Worm (Caenorhabditis elegans): ENCODE measurements around the gene srv-29.

Gene srv-29

DNA sequence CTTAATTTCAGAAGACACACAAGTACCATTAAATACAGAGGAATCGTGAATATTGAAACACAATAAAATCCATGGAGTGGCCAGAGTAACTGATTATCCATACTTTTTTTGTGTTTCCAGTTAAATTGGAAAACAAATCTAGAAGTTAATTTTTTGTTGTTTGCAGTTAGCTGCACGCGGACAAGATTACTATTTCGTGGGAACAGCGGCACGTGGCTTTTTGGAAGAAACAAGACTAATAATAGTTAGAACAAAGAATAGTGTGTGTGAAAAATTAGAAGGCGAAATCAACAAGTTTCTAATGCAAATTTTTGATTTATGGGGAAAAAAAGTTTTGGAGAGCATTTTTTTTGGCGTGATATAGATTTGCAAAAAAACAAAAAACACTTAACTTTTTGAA is at the start of gene srv-29:
Gene srv-29 (minus strand): TSS at position 101 of the 400 bp plus-strand sequence.
- TF ChIP-seq unc-62 (GFP tag; optimal IDR thresholded peaks at IDR 0.05 in 1 of 2) = no peak
- no peak for TF ChIP-seq unc-62 (tag; optimal IDR thresholded peaks at IDR 0.05)
- no peak for TF ChIP-seq F37D6.2 (tag; optimal IDR thresholded peaks at IDR 0.05)
- TF ChIP-seq ceh-20 (GFP tag; IDR thresholded peaks at IDR 0.05) = no peak
- no peak for TF ChIP-seq mdl-1 (tag; optimal IDR thresholded peaks at IDR 0.05)
- TF ChIP-seq dmd-9 (GFP tag; IDR thresholded peaks at IDR 0.05) = no peak

DNA sequence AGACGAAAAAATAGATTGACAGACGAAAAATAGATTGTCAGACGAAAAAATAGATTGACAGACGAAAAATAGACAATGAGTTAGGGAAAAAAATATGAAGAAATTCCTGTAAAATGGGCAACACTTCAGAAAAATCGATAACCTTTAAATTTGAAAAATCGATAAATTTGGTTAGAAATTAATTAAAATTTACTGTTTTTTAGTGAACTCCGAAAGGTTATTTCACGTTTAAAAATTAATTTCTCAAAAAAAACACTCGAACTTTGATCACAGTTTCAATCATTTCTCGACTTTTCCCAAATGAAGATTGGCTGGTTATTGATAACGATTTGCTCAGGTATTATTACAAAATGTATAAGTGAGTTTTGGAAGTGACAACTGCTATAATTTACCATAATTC is 41.0 kb upstream of the srv-29 start, which contains the start of gene csp-2:
Gene csp-2 (plus strand): TSS at position 301 of the 400 bp plus-strand sequence.
- TF ChIP-seq ama-1 (optimal IDR thresholded peaks at IDR 0.05) (no peak), daf-8 (GFP tag; IDR thresholded peaks at IDR 0.05) (no peak), pqm-1 (tag; optimal IDR thresholded peaks at IDR 0.05) (no peak), Y48G9A.11 (GFP tag; IDR thresholded peaks at IDR 0.05) (no peak), skn-1 (tag; optimal IDR thresholded peaks at IDR 0.05) (no peak), ceh-28 (tag; optimal IDR thresholded peaks at IDR 0.05) (peak; percentile 23), nhr-237 (tag; optimal IDR thresholded peaks at IDR 0.05) (no peak), ZK337.2 (GFP tag; IDR thresholded peaks at IDR 0.05) (no peak)

DNA sequence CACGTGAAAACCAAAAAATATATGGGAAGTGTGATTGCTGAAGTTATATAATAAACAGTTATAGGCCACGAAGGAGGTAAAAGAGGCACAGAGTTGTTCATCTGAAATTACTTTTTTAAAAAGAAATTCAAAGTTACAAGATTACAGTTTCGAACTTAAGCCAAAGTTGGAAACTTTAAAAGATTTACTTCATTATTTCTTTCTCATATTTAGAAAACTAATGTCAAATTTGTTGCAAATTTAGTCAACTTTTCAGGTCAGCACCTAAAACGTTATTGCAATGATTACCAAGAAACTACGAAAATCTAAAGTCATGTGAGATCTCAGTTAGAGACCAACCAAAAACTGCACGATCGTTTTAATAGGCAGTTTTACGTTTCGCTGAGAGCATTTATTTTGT is 37.2 kb upstream of the srv-29 start, which contains the start of gene srv-25:
Gene srv-25 (minus strand): TSS at position 101 of the 400 bp plus-strand sequence.
- TF ChIP-seq madf-9 (GFP tag; conservative IDR thresholded peaks at IDR 0.05) = no peak
- TF ChIP-seq nhr-6 (tag; optimal IDR thresholded peaks at IDR 0.05) = no peak
- no peak for TF ChIP-seq Y48G9A.11 (GFP tag; IDR thresholded peaks at IDR 0.05)
- TF ChIP-seq mxl-2 (GFP tag; conservative IDR thresholded peaks at IDR 0.05) = no peak
- TF ChIP-seq mes-2 (tag; optimal IDR thresholded peaks at IDR 0.05; ENCODE audit: poor library complexity, severe bottlenecking) = no peak
- TF ChIP-seq nhr-28 (tag; optimal IDR thresholded peaks at IDR 0.05) = no peak
- TF ChIP-seq daf-19 (GFP tag; conservative IDR thresholded peaks at IDR 0.05) = no peak
- no peak for TF ChIP-seq duxl-1 (tag; optimal IDR thresholded peaks at IDR 0.05; ENCODE audit: poor library complexity)
- no peak for TF ChIP-seq ceh-62 (tag; optimal IDR thresholded peaks at IDR 0.05)
- no peak for TF ChIP-seq mxl-3 (GFP tag; optimal IDR thresholded peaks at IDR 0.05)
- no peak for TF ChIP-seq ztf-11 (tag; optimal IDR thresholded peaks at IDR 0.05)
- TF ChIP-seq nhr-237 (tag; optimal IDR thresholded peaks at IDR 0.05) = no peak
- TF ChIP-seq lir-3 (tag; optimal IDR thresholded peaks at IDR 0.05) = no peak
- TF ChIP-seq F26F4.8 (GFP tag; conservative IDR thresholded peaks at IDR 0.05) = no peak
- no peak for TF ChIP-seq T20F7.1 (GFP tag; optimal IDR thresholded peaks at IDR 0.05)
- TF ChIP-seq daf-12 (tag; optimal IDR thresholded peaks at IDR 0.05) = no peak
- TF ChIP-seq unc-130 (GFP tag; optimal IDR thresholded peaks at IDR 0.05) = no peak
- no peak for TF ChIP-seq set-16 (GFP tag; IDR thresholded peaks at IDR 0.05)

DNA sequence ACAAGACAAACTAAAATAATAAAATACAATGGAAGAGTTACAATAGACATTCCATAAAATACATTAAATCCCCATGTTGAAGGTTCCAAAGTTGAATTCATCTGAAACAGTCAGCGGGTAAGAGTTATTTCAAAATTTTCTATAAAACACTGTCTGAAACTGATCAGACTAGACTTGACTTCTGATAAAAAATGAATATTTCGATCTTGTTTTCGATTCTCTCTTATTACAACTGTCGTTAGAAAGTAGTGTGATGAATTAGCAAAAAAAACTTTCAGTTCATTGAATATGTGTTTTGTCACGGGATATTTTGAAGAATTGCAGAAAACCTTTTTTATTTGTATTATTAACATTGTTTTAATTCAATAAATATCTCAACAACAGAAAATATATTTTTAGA is 35.4 kb upstream of the srv-29 start, which contains the start of gene srv-26:
Gene srv-26 (minus strand): TSS at position 101 of the 400 bp plus-strand sequence.
- TF ChIP-seq pha-4 (GFP tag; IDR thresholded peaks at IDR 0.05) = no peak
- TF ChIP-seq pha-4 (tag; optimal IDR thresholded peaks at IDR 0.05) = no peak
- TF ChIP-seq egl-27 (tag; optimal IDR thresholded peaks at IDR 0.05) = no peak
- no peak for TF ChIP-seq mes-2 (tag; optimal IDR thresholded peaks at IDR 0.05; ENCODE audit: poor library complexity, severe bottlenecking)
- no peak for TF ChIP-seq Y48G9A.11 (GFP tag; IDR thresholded peaks at IDR 0.05)
- no peak for TF ChIP-seq saeg-2 (GFP tag; IDR thresholded peaks at IDR 0.05)
- TF ChIP-seq nhr-10 (tag; optimal IDR thresholded peaks at IDR 0.05) = no peak
- TF ChIP-seq fkh-10 (GFP tag; optimal IDR thresholded peaks at IDR 0.05) = no peak
- no peak for TF ChIP-seq hlh-11 (tag; optimal IDR thresholded peaks at IDR 0.05)
- TF ChIP-seq daf-19 (GFP tag; conservative IDR thresholded peaks at IDR 0.05) = no peak
- TF ChIP-seq duxl-1 (tag; optimal IDR thresholded peaks at IDR 0.05; ENCODE audit: poor library complexity) = no peak
- TF ChIP-seq daf-8 (GFP tag; IDR thresholded peaks at IDR 0.05) = no peak
- no peak for TF ChIP-seq daf-16 (GFP tag; optimal IDR thresholded peaks at IDR 0.05)
- TF ChIP-seq daf-16 (tag; optimal IDR thresholded peaks at IDR 0.05) = no peak
- TF ChIP-seq mdl-1 (tag; optimal IDR thresholded peaks at IDR 0.05) = no peak
- TF ChIP-seq Y5F2A.4 (GFP tag; optimal IDR thresholded peaks at IDR 0.05) = no peak
- no peak for TF ChIP-seq unc-130 (GFP tag; optimal IDR thresholded peaks at IDR 0.05)
- TF ChIP-seq lim-7 (GFP tag; IDR thresholded peaks at IDR 0.05) = no peak
- no peak for TF ChIP-seq dve-1 (tag; optimal IDR thresholded peaks at IDR 0.05; ENCODE audit: insufficient read depth)
- no peak for TF ChIP-seq zfp-3 (GFP tag; conservative IDR thresholded peaks at IDR 0.05)
